Worm (Caenorhabditis elegans) whole organism, late embryonic: ENCODE data around the gene irld-23.

ENCODE experiments used
- C38D4.7 ChIP-seq: fragments of 200-800 bp; sonication (Bioruptor generic); optimal IDR thresholded peaks from 2 replicates; lab custom pipeline; 2018; ENCODE audit warnings: mild to moderate bottlenecking, missing genetic modification characterization, moderate library complexity, missing compliant biosample characterization
- F13H6.1 ChIP-seq: sonication (generic microtip); optimal IDR thresholded peaks from 2 replicates; lab custom pipeline; 2016; ENCODE audit warnings: missing genetic modification characterization, missing compliant biosample characterization
- Y22D7AL.16 ChIP-seq: sonication (generic microtip); optimal IDR thresholded peaks from 2 replicates; lab custom pipeline; 2016; ENCODE audit warnings: missing genetic modification characterization, missing compliant biosample characterization
- ceh-14 ChIP-seq: sonication (generic microtip); optimal IDR thresholded peaks from 2 replicates; lab custom pipeline; 2016; ENCODE audit warnings: missing genotype, missing genetic modification characterization, missing compliant biosample characterization
- ceh-19 ChIP-seq: fragments of 200-800 bp; sonication (Bioruptor generic); optimal IDR thresholded peaks from 2 replicates; lab custom pipeline; 2018; ENCODE audit warnings: mild to moderate bottlenecking, missing genetic modification characterization, missing compliant biosample characterization
- ceh-22 ChIP-seq: sonication (generic microtip); optimal IDR thresholded peaks from 2 replicates; lab custom pipeline; 2017; ENCODE audit warnings: missing biosample characterization, missing genetic modification characterization
- ceh-30 ChIP-seq: fragments of 150-350 bp; optimal IDR thresholded peaks from 2 replicates; lab custom pipeline; 2014; ENCODE audit warnings: missing biosample characterization, missing genetic modification characterization
- ceh-34 ChIP-seq: sonication (generic microtip); optimal IDR thresholded peaks from 2 replicates; lab custom pipeline; 2016; ENCODE audit warnings: mild to moderate bottlenecking, missing genetic modification characterization, missing compliant biosample characterization
- ceh-48 ChIP-seq: sonication (generic microtip); optimal IDR thresholded peaks from 2 replicates; lab custom pipeline; 2016; ENCODE audit warnings: missing genetic modification characterization, inconsistent platforms, missing compliant biosample characterization
- dve-1 ChIP-seq: sonication (generic microtip); optimal IDR thresholded peaks from 2 replicates; lab custom pipeline; 2017; ENCODE audit warnings: antibody characterized with exemption, mild to moderate bottlenecking, missing genetic modification characterization, missing compliant biosample characterization
- elt-4 ChIP-seq: sonication (generic microtip); optimal IDR thresholded peaks from 2 replicates; lab custom pipeline; 2016; ENCODE audit warnings: missing genetic modification characterization, missing compliant biosample characterization
- fax-1 ChIP-seq: sonication (generic microtip); optimal IDR thresholded peaks from 2 replicates; lab custom pipeline; 2016; ENCODE audit warnings: missing genotype, missing genetic modification characterization, missing compliant biosample characterization
- fkh-10 ChIP-seq: fragments of 150-350 bp; optimal IDR thresholded peaks from 2 replicates; lab custom pipeline; 2014; ENCODE audit warnings: missing biosample characterization, missing genetic modification reagents, missing genetic modification characterization
- fkh-6 ChIP-seq: sonication (generic microtip); optimal IDR thresholded peaks from 2 replicates; lab custom pipeline; 2016; ENCODE audit warnings: missing genetic modification characterization, missing compliant biosample characterization
- gmeb-2 ChIP-seq: sonication (generic microtip); optimal IDR thresholded peaks from 2 replicates; lab custom pipeline; 2016; ENCODE audit warnings: missing genetic modification characterization, inconsistent platforms, missing compliant biosample characterization
- hlh-13 ChIP-seq: fragments of 200-800 bp; sonication (Bioruptor generic); optimal IDR thresholded peaks from 2 replicates; lab custom pipeline; 2018; ENCODE audit warnings: mild to moderate bottlenecking, missing genetic modification characterization, missing compliant biosample characterization
- hlh-30 ChIP-seq: sonication (generic microtip); optimal IDR thresholded peaks from 2 replicates; lab custom pipeline; 2017; ENCODE audit warnings: antibody characterized with exemption, missing genetic modification characterization, missing compliant biosample characterization; ENCODE audit not compliant: insufficient read depth
- lim-6 ChIP-seq: sonication (generic microtip); optimal IDR thresholded peaks from 2 replicates; lab custom pipeline; 2016; ENCODE audit warnings: missing genetic modification characterization, missing compliant biosample characterization
- madf-2 ChIP-seq: sonication (generic microtip); optimal IDR thresholded peaks from 2 replicates; lab custom pipeline; 2017; ENCODE audit warnings: missing genetic modification characterization, missing compliant biosample characterization
- nhr-11 ChIP-seq: fragments of 150-350 bp; optimal IDR thresholded peaks from 2 replicates; lab custom pipeline; 2014; ENCODE audit warnings: missing biosample characterization, missing genetic modification characterization
- npax-4 ChIP-seq: sonication (generic microtip); optimal IDR thresholded peaks from 2 replicates; lab custom pipeline; 2016; ENCODE audit warnings: missing genetic modification characterization, missing compliant biosample characterization
- pat-9 ChIP-seq: fragments of 200-800 bp; sonication (Bioruptor generic); optimal IDR thresholded peaks from 2 replicates; lab custom pipeline; 2018; ENCODE audit warnings: mild to moderate bottlenecking, missing genetic modification characterization, moderate library complexity, missing compliant biosample characterization
- pha-4 ChIP-seq: fragments of 150-350 bp; optimal IDR thresholded peaks from 2 replicates; lab custom pipeline; 2018; ENCODE audit warnings: missing biosample characterization, missing genetic modification reagents, missing genetic modification characterization
- rnt-1 ChIP-seq: sonication (generic microtip); optimal IDR thresholded peaks from 2 replicates; lab custom pipeline; 2016; ENCODE audit warnings: missing genetic modification characterization, missing compliant biosample characterization
- sdc-2 ChIP-seq: sonication (generic microtip); optimal IDR thresholded peaks from 2 replicates; lab custom pipeline; 2016; ENCODE audit warnings: missing genotype, missing genetic modification characterization, missing compliant biosample characterization
- syd-9 ChIP-seq: sonication (generic microtip); optimal IDR thresholded peaks from 2 replicates; lab custom pipeline; 2016; ENCODE audit warnings: mild to moderate bottlenecking, missing genetic modification characterization, moderate library complexity, missing compliant biosample characterization
- tbx-7 ChIP-seq: sonication (generic microtip); optimal IDR thresholded peaks from 2 replicates; lab custom pipeline; 2016; ENCODE audit warnings: missing genotype, missing genetic modification characterization, missing compliant biosample characterization
- unc-3 ChIP-seq, 2 experiments: fragments of 200-800 bp in 1 of 2; sonication (Bioruptor generic) in 1 of 2; sonication (generic microtip) in 1 of 2; conservative IDR thresholded peaks in 1 of 2; optimal IDR thresholded peaks in 1 of 2; 2 replicates each; pipeline versions ENCODE4 v1.3.6 to Lab custom; 2016 to 2022; ENCODE audit warnings: missing compliant biosample characterization in 2 of 2, missing genetic modification characterization in 2 of 2, missing genetic modification reagents in 1 of 2
- unc-55 ChIP-seq: sonication (generic microtip); optimal IDR thresholded peaks from 2 replicates; lab custom pipeline; 2017; ENCODE audit warnings: missing biosample characterization, missing genetic modification reagents, missing genetic modification characterization
- unc-86 ChIP-seq: sonication (generic microtip); optimal IDR thresholded peaks from 2 replicates; lab custom pipeline; 2016; ENCODE audit warnings: missing genetic modification characterization, missing compliant biosample characterization
- ztf-16 ChIP-seq: sonication (generic microtip); optimal IDR thresholded peaks from 2 replicates; lab custom pipeline; 2017; ENCODE audit warnings: missing genetic modification characterization, missing compliant biosample characterization

The irld-23 gene

ce11 chrX:17055836-17056783, 24.4 kb downstream of the irld-23 start:
- TF ChIP-seq ceh-30 (tag; lab: Kevin White, UChicago) (no peak), dve-1 (tag; lab: Kevin White, UChicago) (no peak), fkh-6 (no peak), syd-9 (tag; lab: Kevin White, UChicago) (no peak), hlh-13 (GFP tag; lab: Kevin White, UChicago) (no peak), F13H6.1 (tag; lab: Kevin White, UChicago) (no peak), unc-3 (GFP tag; conservative IDR thresholded peaks at IDR 0.05; lab: Robert Waterston, UW) (no peak), unc-3 (tag; optimal IDR thresholded peaks at IDR 0.05; lab: Kevin White, UChicago) (no peak), npax-4 (no peak)
- TF ChIP-seq, all 69 proteins: peak for 0

DNA sequence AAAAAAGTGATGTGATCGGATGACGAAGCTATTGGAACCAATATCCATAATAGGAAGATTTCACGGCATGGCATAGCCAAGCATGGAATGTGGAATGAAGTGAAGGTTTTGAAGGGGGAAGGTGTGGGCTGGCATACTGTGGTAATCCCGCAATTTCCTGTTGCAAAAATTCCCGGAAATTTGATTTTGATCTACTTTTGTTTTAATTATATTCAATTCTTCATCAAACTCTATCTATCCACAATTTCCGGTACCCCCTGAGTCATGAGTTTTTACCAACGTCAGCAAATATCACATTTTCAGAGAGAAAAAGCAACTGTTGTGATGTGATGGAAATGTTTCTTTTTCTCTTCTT, 25.0 kb downstream of the irld-23 start, which contains the start of gene gcy-11:
Gene gcy-11 (minus strand): TSS at position 101 of the 355 bp plus-strand sequence.
- no peak for TF ChIP-seq hlh-13 (GFP tag; lab: Kevin White, UChicago)
- no peak for TF ChIP-seq Y22D7AL.16
- no peak for TF ChIP-seq ceh-22 (tag; lab: Kevin White, UChicago)
- TF ChIP-seq pat-9 (tag; lab: Kevin White, UChicago) = no peak
- no peak for TF ChIP-seq unc-86 (tag; lab: Kevin White, UChicago)
- no peak for TF ChIP-seq gmeb-2 (tag; lab: Kevin White, UChicago)
- TF ChIP-seq rnt-1 (tag; lab: Kevin White, UChicago) = no peak
- no peak for TF ChIP-seq unc-55 (GFP tag; lab: Kevin White, UChicago)
- no peak for TF ChIP-seq madf-2 (tag; lab: Kevin White, UChicago)
- TF ChIP-seq unc-3 (GFP tag; conservative IDR thresholded peaks at IDR 0.05; lab: Robert Waterston, UW) = no peak
- no peak for TF ChIP-seq unc-3 (tag; optimal IDR thresholded peaks at IDR 0.05; lab: Kevin White, UChicago)
- TF ChIP-seq fkh-6 = no peak
- TF ChIP-seq ceh-30 (tag; lab: Kevin White, UChicago) = no peak
- no peak for TF ChIP-seq hlh-30 (tag; lab: Kevin White, UChicago)
- TF ChIP-seq ceh-19 = no peak
- TF ChIP-seq elt-4 (tag; lab: Kevin White, UChicago) = no peak
- no peak for TF ChIP-seq tbx-7
- TF ChIP-seq npax-4 = no peak
- TF ChIP-seq nhr-11 = no peak

DNA sequence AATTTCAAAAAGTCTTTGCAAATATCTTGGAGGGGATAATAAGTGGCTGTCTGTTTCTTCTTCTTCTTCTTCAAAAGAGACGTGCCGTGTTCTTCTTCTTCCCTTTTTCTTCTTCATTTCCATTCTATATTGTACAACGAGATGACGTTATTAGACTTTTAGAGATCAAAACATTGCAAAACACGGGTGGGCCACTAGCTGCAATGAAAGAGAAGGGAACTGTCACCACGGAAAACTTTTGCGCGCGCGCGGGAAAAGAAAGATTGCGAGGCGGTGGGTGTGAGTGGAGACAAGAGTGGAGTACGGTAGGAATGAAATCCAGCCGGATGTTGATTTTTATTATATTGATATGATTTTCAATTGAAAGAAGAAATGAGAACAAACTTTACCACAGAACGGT, 26.4 kb downstream of the irld-23 start:
- TF ChIP-seq ceh-48 (no peak), hlh-13 (GFP tag; lab: Kevin White, UChicago) (no peak), madf-2 (tag; lab: Kevin White, UChicago) (no peak), lim-6 (no peak), nhr-11 (no peak), fax-1 (tag; lab: Kevin White, UChicago) (no peak)

DNA sequence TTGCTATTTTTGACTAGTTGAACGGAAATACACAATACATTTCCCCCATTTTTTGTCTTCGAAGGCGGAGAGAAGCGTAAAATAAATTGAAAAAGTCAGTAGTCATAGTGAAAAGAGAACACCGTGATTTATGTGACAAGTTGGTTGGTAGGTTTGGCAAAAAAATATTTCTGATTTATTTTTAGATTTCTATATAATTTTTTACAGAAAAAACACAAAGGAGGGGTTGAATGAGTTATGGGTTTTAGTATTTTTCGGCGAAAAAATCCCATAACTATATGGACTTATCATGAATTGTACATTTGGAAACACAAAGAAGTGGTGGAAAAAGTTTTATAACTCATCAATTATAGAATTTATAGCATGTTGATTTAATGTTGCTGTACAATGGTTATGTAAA, 35.0 kb downstream of the irld-23 start, which contains the start of gene C30G4.2:
Gene C30G4.2 (minus strand): TSS at position 101 of the 400 bp plus-strand sequence.
- TF ChIP-seq pat-9 (tag; lab: Kevin White, UChicago) = no peak
- no peak for TF ChIP-seq C38D4.7 (GFP tag; lab: Kevin White, UChicago)
- TF ChIP-seq ztf-16 = no peak
- no peak for TF ChIP-seq elt-4 (tag; lab: Kevin White, UChicago)
- no peak for TF ChIP-seq unc-3 (GFP tag; conservative IDR thresholded peaks at IDR 0.05; lab: Robert Waterston, UW)
- TF ChIP-seq unc-3 (tag; optimal IDR thresholded peaks at IDR 0.05; lab: Kevin White, UChicago) = no peak
- no peak for TF ChIP-seq ceh-14
- TF ChIP-seq ceh-34 (tag; lab: Kevin White, UChicago) = no peak
- no peak for TF ChIP-seq sdc-2 (tag; lab: Kevin White, UChicago)
- no peak for TF ChIP-seq dve-1 (tag; lab: Kevin White, UChicago)
- TF ChIP-seq madf-2 (tag; lab: Kevin White, UChicago) = no peak
- TF ChIP-seq fkh-10 (GFP tag; lab: Kevin White, UChicago) = no peak
- TF ChIP-seq ceh-22 (tag; lab: Kevin White, UChicago) = no peak
- TF ChIP-seq npax-4 = no peak
- TF ChIP-seq pha-4 (tag; lab: Kevin White, UChicago) = no peak
